Worm (Caenorhabditis elegans) whole organism, early embryonic: ENCODE results near the gene D2045.7.
A peak's percentile ranks its signal among the peaks of the same experiment; 100 is the strongest.
"Not testable (repeated sequence)": the region's sequence is repeated elsewhere in the genome, so short reads cannot be mapped to it uniquely, and the experiment has no call there.

Source experiments
- B0310.2 ChIP-seq: sonication (generic microtip); optimal IDR thresholded peaks from 2 replicates; lab custom pipeline; 2016; ENCODE audit warnings: mild to moderate bottlenecking, missing genetic modification characterization, missing compliant biosample characterization
- F13C5.2 ChIP-seq: sonication (generic microtip); optimal IDR thresholded peaks from 2 replicates; lab custom pipeline; 2017; ENCODE audit warnings: mild to moderate bottlenecking, missing genetic modification characterization, inconsistent platforms, missing compliant biosample characterization
- aly-1 ChIP-seq: sonication (generic microtip); optimal IDR thresholded peaks from 2 replicates; lab custom pipeline; 2016; ENCODE audit warnings: missing genetic modification characterization, missing compliant biosample characterization
- ama-1 ChIP-seq: fragments of 150-350 bp; optimal IDR thresholded peaks from 2 replicates; lab custom pipeline; 2014
- ceh-13 ChIP-seq: fragments of 200-800 bp; sonication (Bioruptor generic); optimal IDR thresholded peaks from 2 replicates; lab custom pipeline; 2018; ENCODE audit warnings: mild to moderate bottlenecking, missing genetic modification characterization, missing compliant biosample characterization
- ceh-36 ChIP-seq: sonication (generic microtip); optimal IDR thresholded peaks from 2 replicates; lab custom pipeline; 2016; ENCODE audit warnings: missing genetic modification characterization, inconsistent platforms, missing compliant biosample characterization
- ets-7 ChIP-seq: sonication (generic microtip); optimal IDR thresholded peaks from 2 replicates; lab custom pipeline; 2016; ENCODE audit warnings: missing genotype, missing genetic modification characterization, missing compliant biosample characterization
- flt-1 ChIP-seq: fragments of 200-800 bp; sonication (Bioruptor generic); IDR thresholded peaks from 2 replicates; pipeline ENCODE4 v1.3.6; 2022; ENCODE audit warnings: missing genetic modification characterization, missing compliant biosample characterization
- hmbx-1 ChIP-seq: sonication (generic microtip); optimal IDR thresholded peaks from 2 replicates; lab custom pipeline; 2016; ENCODE audit warnings: mild to moderate bottlenecking, missing genetic modification characterization, missing compliant biosample characterization
- hmg-4 ChIP-seq: fragments of 200-800 bp; sonication (Bioruptor generic); optimal IDR thresholded peaks from 2 replicates; lab custom pipeline; 2018; ENCODE audit warnings: mild to moderate bottlenecking, missing genetic modification characterization, missing compliant biosample characterization
- hnd-1 ChIP-seq: sonication (generic microtip); optimal IDR thresholded peaks from 2 replicates; lab custom pipeline; 2016; ENCODE audit warnings: missing genetic modification characterization, missing compliant biosample characterization
- pes-1 ChIP-seq: fragments of 200-800 bp; sonication (Bioruptor generic); IDR thresholded peaks from 2 replicates; pipeline ENCODE4 v1.3.6; 2022; ENCODE audit warnings: missing genetic modification reagents, missing genetic modification characterization, missing compliant biosample characterization
- scrt-1 ChIP-seq: fragments of 200-800 bp; sonication (Bioruptor generic); IDR thresholded peaks from 2 replicates; pipeline ENCODE4 v1.3.6; 2022; ENCODE audit warnings: missing genetic modification characterization, missing compliant biosample characterization
- sea-1 ChIP-seq: fragments of 200-800 bp; sonication (Bioruptor generic); conservative IDR thresholded peaks from 2 replicates; pipeline ENCODE4 v1.3.6; 2022; ENCODE audit warnings: missing genetic modification characterization, missing compliant biosample characterization
- tbx-11 ChIP-seq: fragments of 200-800 bp; sonication (Bioruptor generic); IDR thresholded peaks from 2 replicates; pipeline ENCODE4 v1.3.6; 2022; ENCODE audit warnings: missing genetic modification characterization, missing compliant biosample characterization
- tbx-37 ChIP-seq: fragments of 200-800 bp; sonication (Bioruptor generic); conservative IDR thresholded peaks from 2 replicates; pipeline ENCODE4 v1.3.6; 2022; ENCODE audit warnings: missing genetic modification reagents, missing genetic modification characterization, missing compliant biosample characterization
- tra-4 ChIP-seq: sonication (generic microtip); optimal IDR thresholded peaks from 2 replicates; lab custom pipeline; 2017; ENCODE audit warnings: missing genetic modification characterization, missing compliant biosample characterization

D2045.7 gene

ce11 chrIII:10479180-10479579, at the start of gene D2045.7:
D2045.7 (plus strand) TSS chrIII:10479480.
- TF ChIP-seq ets-7 (tag; lab: Kevin White, UChicago) (no peak), hnd-1 (tag; lab: Kevin White, UChicago) (no peak), tbx-11 (GFP tag; lab: Robert Waterston, UW) (no peak)

- TF ChIP-seq aly-1 (tag; lab: Kevin White, UChicago) (peak; percentile 45), B0310.2 (tag; lab: Kevin White, UChicago) (no peak), ceh-36 (tag; lab: Kevin White, UChicago) (peak; percentile 76), hmbx-1 (no peak), tra-4 (tag; lab: Kevin White, UChicago) (no peak), hmg-4 (GFP tag; lab: Kevin White, UChicago) (peak; percentile 71), ama-1 (lab: Kevin White, UChicago) (no peak), flt-1 (peak; percentile 61; the same call in 1 of the 2 replicates), sea-1 (GFP tag; lab: Robert Waterston, UW) (peak; percentile 84), ceh-13 (GFP tag; lab: Kevin White, UChicago) (peak; percentile 57), F13C5.2 (tag; lab: Kevin White, UChicago) (peak; percentile 81), tbx-11 (GFP tag; lab: Robert Waterston, UW) (0 out of 2 replicates have a peak, but pooled peaks have one; percentile 49), pes-1 (GFP tag; lab: Robert Waterston, UW) (peak; percentile 74), hnd-1 (tag; lab: Kevin White, UChicago) (peak; percentile 46), ets-7 (tag; lab: Kevin White, UChicago) (no peak), scrt-1 (GFP tag; lab: Robert Waterston, UW) (peak; percentile 66; the same call in 1 of the 2 replicates), tbx-37 (GFP tag; lab: Robert Waterston, UW) (peak; percentile 61; the same call in 1 of the 2 replicates)
Observed at ce11 chrIII:10432104-10432503, 47.2 kb upstream of the D2045.7 start.

ce11 chrIII:10435938-10436842, 43.1 kb upstream of the D2045.7 start, which contains the start of the genes smrd-1 and enu-3.1:
smrd-1 (minus strand) TSS chrIII:10435988.
enu-3.1 (plus strand) TSS chrIII:10436276.
- TF ChIP-seq tbx-37 (GFP tag; lab: Robert Waterston, UW) (peak; percentile 59; the same call in 1 of the 2 replicates), scrt-1 (GFP tag; lab: Robert Waterston, UW) (peak; percentile 37; the same call in 1 of the 2 replicates), pes-1 (GFP tag; lab: Robert Waterston, UW) (peak; percentile 57; the same call in 1 of the 2 replicates)

- TF ChIP-seq scrt-1 (GFP tag; lab: Robert Waterston, UW); hmg-4 (GFP tag; lab: Kevin White, UChicago); ceh-36 (tag; lab: Kevin White, UChicago): not testable (repeated sequence)
Observed at ce11 chrIII:10438780-10439179, 40.5 kb upstream of the D2045.7 start, which contains the start of gene H04D03.6. H04D03.6 (minus strand) TSS chrIII:10438880.

- no peak for TF ChIP-seq hmbx-1
- no peak for TF ChIP-seq ets-7 (tag; lab: Kevin White, UChicago)
- TF ChIP-seq hmg-4 (GFP tag; lab: Kevin White, UChicago), result no peak
- no peak for TF ChIP-seq aly-1 (tag; lab: Kevin White, UChicago)
- TF ChIP-seq ceh-36 (tag; lab: Kevin White, UChicago), result no peak
- TF ChIP-seq tbx-37 (GFP tag; lab: Robert Waterston, UW), result no peak
- no peak for TF ChIP-seq scrt-1 (GFP tag; lab: Robert Waterston, UW)
- no peak for TF ChIP-seq ceh-13 (GFP tag; lab: Kevin White, UChicago)
- no peak for TF ChIP-seq tra-4 (tag; lab: Kevin White, UChicago)
Observed at ce11 chrIII:10442355-10443140, 36.7 kb upstream of the D2045.7 start, which contains the start of the genes H04D03.2 and ecps-2. H04D03.2 (minus strand) TSS chrIII:10442405. ecps-2 (plus strand) TSS chrIII:10443090.

ce11 chrIII:10446730-10447129, 32.5 kb upstream of the D2045.7 start, which contains the start of gene H04D03.7:
H04D03.7 (minus strand) TSS chrIII:10446830.
- no peak for TF ChIP-seq tra-4 (tag; lab: Kevin White, UChicago)
- no peak for TF ChIP-seq ceh-36 (tag; lab: Kevin White, UChicago)
- no peak for TF ChIP-seq B0310.2 (tag; lab: Kevin White, UChicago)
- TF ChIP-seq F13C5.2 (tag; lab: Kevin White, UChicago), result no peak
- TF ChIP-seq scrt-1 (GFP tag; lab: Robert Waterston, UW), result no peak
- no peak for TF ChIP-seq tbx-11 (GFP tag; lab: Robert Waterston, UW)
- no peak for TF ChIP-seq hnd-1 (tag; lab: Kevin White, UChicago)
- TF ChIP-seq aly-1 (tag; lab: Kevin White, UChicago), result no peak
- TF ChIP-seq ets-7 (tag; lab: Kevin White, UChicago), result no peak
- no peak for TF ChIP-seq hmbx-1
- no peak for TF ChIP-seq tbx-37 (GFP tag; lab: Robert Waterston, UW)
- no peak for TF ChIP-seq ama-1 (lab: Kevin White, UChicago)
- TF ChIP-seq ceh-13 (GFP tag; lab: Kevin White, UChicago), result no peak
- TF ChIP-seq sea-1 (GFP tag; lab: Robert Waterston, UW), result no peak
- no peak for TF ChIP-seq pes-1 (GFP tag; lab: Robert Waterston, UW)
- TF ChIP-seq hmg-4 (GFP tag; lab: Kevin White, UChicago), result no peak
